Worm (Caenorhabditis elegans): Measurements from ENCODE around the gene abts-3.

DNA sequence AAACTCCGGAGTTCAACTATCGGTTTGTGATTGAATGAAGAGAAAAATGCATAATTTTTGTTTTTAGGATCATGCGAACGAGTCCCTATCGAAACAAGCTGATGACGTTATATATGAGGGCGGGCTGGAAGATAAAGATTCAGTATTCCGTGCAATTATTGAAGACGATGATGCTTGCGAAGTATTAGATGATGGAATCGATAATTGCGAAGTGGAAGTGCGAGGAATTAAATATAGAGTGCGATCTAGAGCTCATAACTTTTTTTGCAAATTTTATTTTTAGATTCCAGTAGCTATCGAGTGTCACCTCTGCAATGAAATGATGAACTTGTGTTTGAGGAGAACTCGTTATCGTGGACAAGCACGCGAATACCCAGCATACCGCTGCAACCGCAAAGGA lies 66.3 kb downstream of the abts-3 start:
- TF ChIP-seq ces-1 (GFP tag; optimal IDR thresholded peaks at IDR 0.05) (no peak), nhr-90 (tag; optimal IDR thresholded peaks at IDR 0.05; ENCODE audit: poor library complexity) (no peak), nhr-77 (tag; optimal IDR thresholded peaks at IDR 0.05) (no peak), mef-2 (tag; optimal IDR thresholded peaks at IDR 0.05) (no peak), xbp-1 (tag; optimal IDR thresholded peaks at IDR 0.05) (no peak), nhr-12 (tag; optimal IDR thresholded peaks at IDR 0.05) (no peak), ztf-4 (tag; optimal IDR thresholded peaks at IDR 0.05) (no peak)

All from whole organism, L1 larva.